Worm (Caenorhabditis elegans): ENCODE results near the gene hic-1.

DNA sequence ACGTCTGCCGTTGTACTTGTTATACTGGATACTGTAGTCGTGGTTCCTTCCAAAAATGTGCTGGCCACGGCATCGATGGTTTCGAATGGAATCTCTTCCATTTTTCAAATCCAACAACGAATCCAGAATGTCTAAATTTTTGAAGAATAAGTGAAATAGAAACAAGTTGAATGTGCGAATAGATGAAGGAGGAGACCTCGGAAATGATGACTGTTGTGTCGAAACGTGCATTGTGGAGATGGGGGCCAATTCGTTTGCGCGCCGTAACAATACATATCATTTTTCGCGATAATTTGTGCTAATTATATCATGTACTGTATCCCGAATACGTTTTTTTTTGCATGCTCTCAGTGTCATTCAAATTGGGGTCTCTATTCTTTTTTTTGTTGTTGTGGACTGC is 36.5 kb upstream of the hic-1 start, which contains the start of gene aexr-1:
- no peak for TF ChIP-seq ztf-29 (GFP tag; IDR thresholded peaks at IDR 0.05)
- no peak for TF ChIP-seq med-1 (GFP tag; optimal IDR thresholded peaks at IDR 0.05; ENCODE audit: insufficient read depth)
- TF ChIP-seq ztf-23 (GFP tag; IDR thresholded peaks at IDR 0.05), result no peak
- no peak for TF ChIP-seq ref-1 (GFP tag; conservative IDR thresholded peaks at IDR 0.05)

Measured in whole organism, midembryonic.